Fruit fly (Drosophila melanogaster): ENCODE measurements around the gene GstO1.

Gene GstO1

DNA sequence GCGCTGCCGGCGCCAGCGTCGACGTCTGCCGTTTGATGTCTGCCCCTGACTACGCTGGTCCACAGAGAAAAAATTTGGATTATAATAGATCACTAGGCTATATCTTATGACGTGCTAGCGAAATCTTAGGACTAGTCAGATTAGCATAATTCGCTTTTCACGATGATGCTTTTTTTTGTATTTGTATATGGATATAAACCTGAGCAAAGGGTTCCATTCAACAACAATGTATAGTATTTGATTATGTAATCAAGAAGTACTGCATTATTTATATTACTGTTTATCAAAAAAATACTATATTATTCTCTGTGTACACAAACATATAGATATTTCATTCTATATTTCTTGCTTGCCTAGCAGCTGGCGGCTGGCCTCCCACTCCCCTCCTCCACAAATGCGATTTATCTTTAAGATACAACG lies 22.4 kb upstream of the GstO1 start (continued):
- TF ChIP-seq bsh (GFP tag; optimal IDR thresholded peaks at IDR 0.05) (peak in 1 of 2 experiments; percentile 87), gcm2 (GFP tag; optimal IDR thresholded peaks at IDR 0.05) (peak; percentile 37), CG11696 (GFP tag; IDR thresholded peaks at IDR 0.05) (peak; percentile 52; the same call in 1 of the 2 replicates), nerfin-1 (tag; optimal IDR thresholded peaks at IDR 0.05) (peak; percentile 79), CG6791 (GFP tag; IDR thresholded peaks at IDR 0.05; ENCODE audit: partially characterized antibody) (no peak), Stat92E (GFP tag; optimal IDR thresholded peaks at IDR 0.05) (no peak), nerfin-2 (GFP tag; IDR thresholded peaks at IDR 0.05; ENCODE audit: partially characterized antibody) (no peak), CG5245 (GFP tag; optimal IDR thresholded peaks at IDR 0.05) (peak; percentile 54), Dek (tag; optimal IDR thresholded peaks at IDR 0.05) (peak; percentile 90), Dad (GFP tag; optimal IDR thresholded peaks at IDR 0.05) (peak; percentile 46), Nf-YB (GFP tag; optimal IDR thresholded peaks at IDR 0.05) (peak; percentile 69), zf30C (GFP tag; optimal IDR thresholded peaks at IDR 0.05) (peak; percentile 75), crc (GFP tag; optimal IDR thresholded peaks at IDR 0.05) (peak; percentile 40), schlank (tag; optimal IDR thresholded peaks at IDR 0.05) (peak; percentile 55), tup (GFP tag; optimal IDR thresholded peaks at IDR 0.05) (peak; percentile 22), chm (GFP tag; IDR thresholded peaks at IDR 0.05) (peak; percentile 33; the same call in 1 of the 2 replicates), tna (GFP tag; IDR thresholded peaks at IDR 0.05; ENCODE audit: partially characterized antibody) (no peak), Adf1 (GFP tag; IDR thresholded peaks at IDR 0.05) (peak; percentile 85), Awh (GFP tag; IDR thresholded peaks at IDR 0.05) (peak; percentile 64; the same call in 1 of the 2 replicates), maf-S (GFP tag; optimal IDR thresholded peaks at IDR 0.05) (peak; percentile 50), CG14441 (GFP tag; IDR thresholded peaks at IDR 0.05) (peak; percentile 80), emc (GFP tag; optimal IDR thresholded peaks at IDR 0.05) (peak; percentile 27), Hsf (GFP tag; optimal IDR thresholded peaks at IDR 0.05) (peak; percentile 79), CG6254 (GFP tag; optimal IDR thresholded peaks at IDR 0.05) (peak; percentile 79), cato (GFP tag; optimal IDR thresholded peaks at IDR 0.05; ENCODE audit: borderline replicate concordance) (peak; percentile 44), wor (GFP tag; IDR thresholded peaks at IDR 0.05) (peak; percentile 74), twi (tag; optimal IDR thresholded peaks at IDR 0.05) (peak; percentile 60), CG1603 (tag; optimal IDR thresholded peaks at IDR 0.05) (peak; percentile 52), CG11398 (GFP tag; optimal IDR thresholded peaks at IDR 0.05) (peak; percentile 8), disco-r (GFP tag; optimal IDR thresholded peaks at IDR 0.05) (peak; percentile 62), CG9437 (GFP tag; optimal IDR thresholded peaks at IDR 0.05) (peak; percentile 79), ERR (GFP tag; optimal IDR thresholded peaks at IDR 0.05) (peak; percentile 58), CG2199 (GFP tag; IDR thresholded peaks at IDR 0.05) (0 out of 3 replicates have a peak, but pooled peaks have one; percentile 48), CG11456 (GFP tag; IDR thresholded peaks at IDR 0.05) (peak; percentile 82), Blimp-1 (GFP tag; optimal IDR thresholded peaks at IDR 0.05) (peak; percentile 85), CG17359 (tag; optimal IDR thresholded peaks at IDR 0.05) (peak; percentile 90), ase (GFP tag; IDR thresholded peaks at IDR 0.05) (peak; percentile 74), ewg (GFP tag; optimal IDR thresholded peaks at IDR 0.05) (peak; percentile 72), H15 (GFP tag; IDR thresholded peaks at IDR 0.05) (peak; percentile 78), dati (GFP tag; IDR thresholded peaks at IDR 0.05) (no peak), CG9876 (GFP tag; optimal IDR thresholded peaks at IDR 0.05) (peak; percentile 41), Sry-β (GFP tag; optimal IDR thresholded peaks at IDR 0.05) (no peak), Opbp (GFP tag; IDR thresholded peaks at IDR 0.05; ENCODE audit: partially characterized antibody) (no peak), CG6689 (GFP tag; IDR thresholded peaks at IDR 0.05) (peak; percentile 78), Aef1 (GFP tag; IDR thresholded peaks at IDR 0.05) (peak; percentile 60; the same call in 2 of the 3 replicates), CG7928 (GFP tag; optimal IDR thresholded peaks at IDR 0.05) (peak; percentile 71), HHEX (GFP tag; optimal IDR thresholded peaks at IDR 0.05) (peak; percentile 90), fru (optimal IDR thresholded peaks at IDR 0.05) (no peak), Lim3 (GFP tag; IDR thresholded peaks at IDR 0.05) (peak; percentile 50; the same call in 1 of the 2 replicates), CG12236 (GFP tag; optimal IDR thresholded peaks at IDR 0.05) (peak; percentile 24)

All from whole organism, embryonic.